Fruit fly (Drosophila melanogaster) S2 (cell line): ENCODE data around the gene Tusp.

Source experiments
- CG8478 ChIP-seq: fragments of >200 bp; optimal IDR thresholded peaks from 2 replicates; lab custom pipeline; 2018
- CTCF ChIP-seq, 2 experiments: fragments of >200 bp; optimal IDR thresholded peaks; 2 replicates each; lab custom pipeline; 2018

Gene Tusp

dm6 chr3R:27607218-27607929, at the start of gene Tusp, which contains the start of gene dsd:
Gene Tusp, plus strand, starts transcription at chr3R:27607879.
Gene dsd, minus strand, starts transcription at chr3R:27607396.
- TF ChIP-seq CTCF (optimal IDR thresholded peaks at IDR 0.05; lab: Kevin White, UChicago) (no peak), CG8478 (no peak)

- TF ChIP-seq CTCF (optimal IDR thresholded peaks at IDR 0.05; lab: Kevin White, UChicago) (no peak), CG8478 (no peak)
Observed at dm6 chr3R:27557970-27558659, 49.6 kb upstream of the Tusp start.

- TF ChIP-seq CTCF (optimal IDR thresholded peaks at IDR 0.05; lab: Kevin White, UChicago) (peak; percentile 55 to 56), CG8478 (no peak)
Observed at dm6 chr3R:27558660-27559319, 48.9 kb upstream of the Tusp start, which contains the start of gene Klp98A. Gene Klp98A, minus strand, starts transcription at chr3R:27559145.

- TF ChIP-seq CG8478, result no peak
- TF ChIP-seq CTCF (optimal IDR thresholded peaks at IDR 0.05; lab: Kevin White, UChicago), result no peak
Observed at dm6 chr3R:27561114-27561513, 46.6 kb upstream of the Tusp start, which contains the start of gene CG5646. Gene CG5646, minus strand, starts transcription at chr3R:27561319.

- TF ChIP-seq CG8478, result no peak
- TF ChIP-seq CTCF (optimal IDR thresholded peaks at IDR 0.05; lab: Kevin White, UChicago), result no peak
Observed at dm6 chr3R:27568545-27568944, 39.1 kb upstream of the Tusp start.

dm6 chr3R:27569706-27570105, 38.0 kb upstream of the Tusp start:
- TF ChIP-seq CTCF (optimal IDR thresholded peaks at IDR 0.05; lab: Kevin White, UChicago), result no peak
- TF ChIP-seq CG8478, result no peak

dm6 chr3R:27570692-27571091, 37.0 kb upstream of the Tusp start:
- TF ChIP-seq CTCF (optimal IDR thresholded peaks at IDR 0.05; lab: Kevin White, UChicago) (no peak), CG8478 (no peak)

- TF ChIP-seq CG8478, result no peak
- TF ChIP-seq CTCF (optimal IDR thresholded peaks at IDR 0.05; lab: Kevin White, UChicago), result no peak
Observed at dm6 chr3R:27579422-27579821, 28.3 kb upstream of the Tusp start.

- no peak for TF ChIP-seq CG8478
Observed at dm6 chr3R:27580274-27581011, 27.2 kb upstream of the Tusp start.

dm6 chr3R:27581263-27581868, 26.3 kb upstream of the Tusp start:
- TF ChIP-seq CG8478 (no peak), CTCF (optimal IDR thresholded peaks at IDR 0.05; lab: Kevin White, UChicago) (peak; percentile 45 to 62)

dm6 chr3R:27581890-27582487, 25.7 kb upstream of the Tusp start, which contains the start of gene wdb:
Gene wdb, minus strand, starts transcription at chr3R:27582241.
- TF ChIP-seq CTCF (optimal IDR thresholded peaks at IDR 0.05; lab: Kevin White, UChicago), result no peak
- no peak for TF ChIP-seq CG8478

dm6 chr3R:27582634-27583181, 25.0 kb upstream of the Tusp start, which contains the start of gene pins:
Gene pins, plus strand, starts transcription at chr3R:27582840.
- TF ChIP-seq CG8478 (no peak), CTCF (optimal IDR thresholded peaks at IDR 0.05; lab: Kevin White, UChicago) (no peak)

dm6 chr3R:27593174-27593573, 14.5 kb upstream of the Tusp start:
- TF ChIP-seq CG8478, result no peak
- no peak for TF ChIP-seq CTCF (optimal IDR thresholded peaks at IDR 0.05; lab: Kevin White, UChicago)

dm6 chr3R:27593580-27594187, 14.0 kb upstream of the Tusp start:
- TF ChIP-seq CG8478 (no peak), CTCF (optimal IDR thresholded peaks at IDR 0.05; lab: Kevin White, UChicago) (no peak)
